Comparison of ENCODE assay signal across 1 fruit fly cellular context in the genomic region with DNA sequence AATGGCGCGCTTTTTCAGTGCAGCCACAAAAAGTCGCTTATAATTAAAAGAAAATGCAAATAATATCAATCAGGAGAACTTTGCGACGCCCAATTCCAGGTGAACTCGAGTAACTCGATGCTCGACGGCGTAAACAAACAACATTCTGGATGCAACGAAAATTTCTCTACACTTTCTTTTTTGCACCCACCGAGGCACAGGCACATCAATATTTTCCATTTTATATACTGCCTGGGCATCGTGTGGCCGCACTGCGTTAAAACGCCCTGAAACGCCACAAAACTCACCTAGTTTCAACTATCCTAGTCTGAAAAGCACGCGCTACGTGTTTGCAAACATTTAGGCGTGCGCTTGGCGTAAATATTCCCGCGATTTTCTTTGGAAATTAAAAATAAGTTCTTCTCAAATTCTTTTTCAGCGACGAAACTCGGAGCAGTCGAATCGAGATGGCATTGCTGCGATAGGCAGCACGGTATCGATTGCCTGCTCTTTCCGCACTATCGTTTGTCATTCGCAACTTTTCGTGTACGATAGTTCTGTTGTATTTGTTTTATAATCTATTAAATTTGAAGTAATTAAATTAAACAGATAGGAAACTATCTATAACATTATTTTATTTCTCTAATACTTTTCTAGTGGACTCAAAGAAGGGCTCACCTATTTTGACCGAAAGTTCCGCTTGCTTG.
A peak's percentile ranks its signal among the peaks of the same experiment; 100 is the strongest.
TF ChIP-seq lines count a peak whose summit lies in the region.

Gene Pcif1 (minus strand): TSS at position 456 of the 686 bp plus-strand sequence.

TF ChIP-seq in whole organism, embryonic, 481 proteins besides CTCF, POLR2A, EP300 and RAD21 (continued from another document and continues in another):
- TF ChIP-seq pan (optimal IDR thresholded peaks at IDR 0.05; lab: Kevin White, UChicago) (no peak), pan (GFP tag; optimal IDR thresholded peaks at IDR 0.05 in 1 of 2, IDR thresholded peaks at IDR 0.05 in 1 of 2) (no peak), nom (GFP tag; optimal IDR thresholded peaks at IDR 0.05; lab: Kevin White, UChicago) (peak; percentile 39), CG3847 (GFP tag; IDR thresholded peaks at IDR 0.05; lab: Robert Waterston, UW) (no peak), bbx (GFP tag; IDR thresholded peaks at IDR 0.05; lab: Robert Waterston, UW; ENCODE audit: partially characterized antibody) (peak; percentile 100), sima (GFP tag; optimal IDR thresholded peaks at IDR 0.05; lab: Kevin White, UChicago) (no peak), gsb (GFP tag; IDR thresholded peaks at IDR 0.05; lab: Robert Waterston, UW) (no peak), CG11093 (GFP tag; IDR thresholded peaks at IDR 0.05; lab: Robert Waterston, UW) (no peak), ac (GFP tag; optimal IDR thresholded peaks at IDR 0.05; lab: Kevin White, UChicago) (no peak), CG2120 (GFP tag; optimal IDR thresholded peaks at IDR 0.05; lab: Kevin White, UChicago) (peak; percentile 36), Poxn (GFP tag; IDR thresholded peaks at IDR 0.05; lab: Robert Waterston, UW) (no peak), unpg (GFP tag; optimal IDR thresholded peaks at IDR 0.05; lab: Kevin White, UChicago) (peak; percentile 28), inv (GFP tag; IDR thresholded peaks at IDR 0.05; lab: Robert Waterston, UW; ENCODE audit: partially characterized antibody) (peak; percentile 99), CG16863 (GFP tag; optimal IDR thresholded peaks at IDR 0.05; lab: Kevin White, UChicago) (no peak), Dad (GFP tag; optimal IDR thresholded peaks at IDR 0.05; lab: Kevin White, UChicago) (no peak), fd102C (GFP tag; optimal IDR thresholded peaks at IDR 0.05; lab: Kevin White, UChicago) (no peak), B-H2 (GFP tag; optimal IDR thresholded peaks at IDR 0.05; lab: Kevin White, UChicago) (peak; percentile 29), vfl (GFP tag; optimal IDR thresholded peaks at IDR 0.05; lab: Kevin White, UChicago) (no peak), CG9876 (GFP tag; optimal IDR thresholded peaks at IDR 0.05; lab: Kevin White, UChicago) (no peak), CG8765 (GFP tag; IDR thresholded peaks at IDR 0.05; lab: Robert Waterston, UW) (0 out of 2 replicates have a peak, but pooled peaks have one; percentile 9), CG6254 (GFP tag; optimal IDR thresholded peaks at IDR 0.05; lab: Kevin White, UChicago) (no peak), CG9797 (GFP tag; optimal IDR thresholded peaks at IDR 0.05; lab: Kevin White, UChicago) (peak; percentile 52), chn (GFP tag; optimal IDR thresholded peaks at IDR 0.05; lab: Kevin White, UChicago) (no peak), Gug (GFP tag; IDR thresholded peaks at IDR 0.05; lab: Robert Waterston, UW) (peak; percentile 63; the same call in 2 of the 4 replicates), sim (GFP tag; IDR thresholded peaks at IDR 0.05; lab: Robert Waterston, UW) (no peak), pho (GFP tag; optimal IDR thresholded peaks at IDR 0.05; lab: Kevin White, UChicago) (no peak), MESR4 (GFP tag; optimal IDR thresholded peaks at IDR 0.05; lab: Kevin White, UChicago) (peak; percentile 90), Pdp1 (GFP tag; optimal IDR thresholded peaks at IDR 0.05; lab: Kevin White, UChicago) (peak in 1 of 2 experiments; percentile 81), dimm (GFP tag; IDR thresholded peaks at IDR 0.05; lab: Robert Waterston, UW) (no peak), Neu2 (GFP tag; optimal IDR thresholded peaks at IDR 0.05; lab: Kevin White, UChicago; ENCODE audit: borderline replicate concordance) (no peak), GATAe (GFP tag; conservative IDR thresholded peaks at IDR 0.05; lab: Robert Waterston, UW) (no peak), cato (GFP tag; optimal IDR thresholded peaks at IDR 0.05; lab: Kevin White, UChicago; ENCODE audit: borderline replicate concordance) (no peak), CG6791 (GFP tag; IDR thresholded peaks at IDR 0.05; lab: Robert Waterston, UW; ENCODE audit: partially characterized antibody) (peak; percentile 100), Sox100B (GFP tag; optimal IDR thresholded peaks at IDR 0.05; lab: Kevin White, UChicago) (peak; percentile 3), CG3281 (GFP tag; optimal IDR thresholded peaks at IDR 0.05; lab: Kevin White, UChicago) (no peak), bcd (GFP tag; optimal IDR thresholded peaks at IDR 0.05; lab: Kevin White, UChicago) (no peak), CG4854 (GFP tag; optimal IDR thresholded peaks at IDR 0.05; lab: Kevin White, UChicago) (peak; percentile 22), sna (GFP tag; IDR thresholded peaks at IDR 0.05; lab: Robert Waterston, UW; ENCODE audit: partially characterized antibody) (peak; percentile 97), CG12299 (tag; optimal IDR thresholded peaks at IDR 0.05; lab: Kevin White, UChicago) (peak; percentile 4), ind (GFP tag; optimal IDR thresholded peaks at IDR 0.05; lab: Kevin White, UChicago) (no peak), CG2202 (tag; optimal IDR thresholded peaks at IDR 0.05; lab: Kevin White, UChicago) (no peak), CG4360 (GFP tag; IDR thresholded peaks at IDR 0.05; lab: Robert Waterston, UW) (no peak), CG4707 (GFP tag; optimal IDR thresholded peaks at IDR 0.05; lab: Kevin White, UChicago) (no peak), Nf-YB (GFP tag; optimal IDR thresholded peaks at IDR 0.05; lab: Kevin White, UChicago) (peak; percentile 1), CG13287 (GFP tag; IDR thresholded peaks at IDR 0.05; lab: Robert Waterston, UW; ENCODE audit: partially characterized antibody) (peak; percentile 99), btn (GFP tag; optimal IDR thresholded peaks at IDR 0.05; lab: Kevin White, UChicago) (no peak), Sin3A (optimal IDR thresholded peaks at IDR 0.05; lab: Kevin White, UChicago) (peak; percentile 46), ftz-f1 (GFP tag; optimal IDR thresholded peaks at IDR 0.05; lab: Kevin White, UChicago) (no peak), pb (GFP tag; optimal IDR thresholded peaks at IDR 0.05; lab: Kevin White, UChicago) (no peak), CG6272 (GFP tag; IDR thresholded peaks at IDR 0.05; lab: Robert Waterston, UW) (peak; percentile 62), fd64A (GFP tag; optimal IDR thresholded peaks at IDR 0.05; lab: Kevin White, UChicago) (no peak), Drgx (GFP tag; IDR thresholded peaks at IDR 0.05; lab: Robert Waterston, UW) (no peak), hbn (GFP tag; IDR thresholded peaks at IDR 0.05; lab: Robert Waterston, UW; ENCODE audit: partially characterized antibody) (peak; percentile 99), CG3995 (GFP tag; optimal IDR thresholded peaks at IDR 0.05; lab: Kevin White, UChicago) (peak; percentile 41), Fer3 (tag; optimal IDR thresholded peaks at IDR 0.05; lab: Kevin White, UChicago) (no peak), chm (GFP tag; IDR thresholded peaks at IDR 0.05; lab: Robert Waterston, UW) (peak; percentile 37; the same call in 1 of the 2 replicates), Opbp (GFP tag; IDR thresholded peaks at IDR 0.05; lab: Robert Waterston, UW; ENCODE audit: partially characterized antibody) (peak; percentile 99), en (GFP tag; optimal IDR thresholded peaks at IDR 0.05; lab: Kevin White, UChicago) (no peak), Scr (GFP tag; IDR thresholded peaks at IDR 0.05; lab: Robert Waterston, UW; ENCODE audit: partially characterized antibody) (peak; percentile 99), eyg (GFP tag; optimal IDR thresholded peaks at IDR 0.05; lab: Kevin White, UChicago) (no peak), wdn (GFP tag; IDR thresholded peaks at IDR 0.05; lab: Robert Waterston, UW) (no peak), CG14667 (GFP tag; IDR thresholded peaks at IDR 0.05; lab: Robert Waterston, UW) (no peak), PHDP (tag; optimal IDR thresholded peaks at IDR 0.05; lab: Kevin White, UChicago) (no peak), rib (GFP tag; IDR thresholded peaks at IDR 0.05; lab: Robert Waterston, UW) (peak; percentile 50; the same call in 1 of the 2 replicates), salm (tag; optimal IDR thresholded peaks at IDR 0.05; lab: Kevin White, UChicago) (no peak), CG16813 (GFP tag; IDR thresholded peaks at IDR 0.05; lab: Robert Waterston, UW; ENCODE audit: partially characterized antibody) (peak; percentile 99), HLH54F (GFP tag; optimal IDR thresholded peaks at IDR 0.05; lab: Kevin White, UChicago) (no peak), gt (GFP tag; IDR thresholded peaks at IDR 0.05; lab: Robert Waterston, UW) (no peak), CG10543 (GFP tag; optimal IDR thresholded peaks at IDR 0.05; lab: Kevin White, UChicago) (no peak), Deaf1 (tag; optimal IDR thresholded peaks at IDR 0.05; lab: Kevin White, UChicago) (no peak), CG9609 (GFP tag; optimal IDR thresholded peaks at IDR 0.05; lab: Kevin White, UChicago) (no peak), CG8290 (GFP tag; optimal IDR thresholded peaks at IDR 0.05; lab: Kevin White, UChicago) (no peak), CG8290 (tag; optimal IDR thresholded peaks at IDR 0.05; lab: Kevin White, UChicago) (peak in 1 of 2 experiments; percentile 48), cg (GFP tag; optimal IDR thresholded peaks at IDR 0.05; lab: Kevin White, UChicago) (peak; percentile 18), CG7963 (GFP tag; IDR thresholded peaks at IDR 0.05; lab: Robert Waterston, UW; ENCODE audit: partially characterized antibody) (peak; percentile 99), TFAM (GFP tag; optimal IDR thresholded peaks at IDR 0.05; lab: Kevin White, UChicago) (no peak), gfzf (GFP tag; optimal IDR thresholded peaks at IDR 0.05; lab: Kevin White, UChicago) (peak; percentile 23), tx (GFP tag; optimal IDR thresholded peaks at IDR 0.05; lab: Kevin White, UChicago) (no peak), CG12155 (GFP tag; optimal IDR thresholded peaks at IDR 0.05; lab: Kevin White, UChicago) (no peak), bigmax (GFP tag; optimal IDR thresholded peaks at IDR 0.05; lab: Kevin White, UChicago) (peak; percentile 19), cad (GFP tag; optimal IDR thresholded peaks at IDR 0.05; lab: Kevin White, UChicago) (no peak), Ptx1 (GFP tag; IDR thresholded peaks at IDR 0.05; lab: Robert Waterston, UW) (no peak), B-H1 (GFP tag; IDR thresholded peaks at IDR 0.05; lab: Robert Waterston, UW) (no peak), CG2199 (GFP tag; IDR thresholded peaks at IDR 0.05; lab: Robert Waterston, UW) (no peak), vvl (GFP tag; IDR thresholded peaks at IDR 0.05; lab: Robert Waterston, UW) (peak; percentile 20; the same call in 1 of the 2 replicates), dmrt99B (tag; optimal IDR thresholded peaks at IDR 0.05; lab: Kevin White, UChicago) (no peak), Mrtf (GFP tag; IDR thresholded peaks at IDR 0.05; lab: Robert Waterston, UW) (no peak), trh (GFP tag; optimal IDR thresholded peaks at IDR 0.05; lab: Kevin White, UChicago) (no peak), CG13296 (GFP tag; optimal IDR thresholded peaks at IDR 0.05; lab: Kevin White, UChicago) (peak; percentile 6), emc (GFP tag; optimal IDR thresholded peaks at IDR 0.05; lab: Kevin White, UChicago) (no peak), CG31388 (GFP tag; optimal IDR thresholded peaks at IDR 0.05; lab: Kevin White, UChicago) (no peak), aop (GFP tag; IDR thresholded peaks at IDR 0.05; lab: Robert Waterston, UW) (no peak), gce (GFP tag; IDR thresholded peaks at IDR 0.05; lab: Robert Waterston, UW) (no peak), chif (GFP tag; optimal IDR thresholded peaks at IDR 0.05; lab: Kevin White, UChicago) (no peak), H15 (GFP tag; IDR thresholded peaks at IDR 0.05; lab: Robert Waterston, UW) (no peak), Abd-B (GFP tag; optimal IDR thresholded peaks at IDR 0.05; lab: Kevin White, UChicago) (no peak), CG17186 (GFP tag; optimal IDR thresholded peaks at IDR 0.05; lab: Kevin White, UChicago) (peak; percentile 72), CG9215 (GFP tag; IDR thresholded peaks at IDR 0.05; lab: Robert Waterston, UW) (no peak), NFAT (GFP tag; IDR thresholded peaks at IDR 0.05; lab: Robert Waterston, UW) (peak; percentile 19; the same call in 1 of the 2 replicates), CG6683 (GFP tag; optimal IDR thresholded peaks at IDR 0.05; lab: Kevin White, UChicago) (no peak), repo (GFP tag; optimal IDR thresholded peaks at IDR 0.05; lab: Kevin White, UChicago) (no peak), CG12744 (GFP tag; optimal IDR thresholded peaks at IDR 0.05; lab: Kevin White, UChicago) (no peak), CHES-1-like (GFP tag; optimal IDR thresholded peaks at IDR 0.05; lab: Kevin White, UChicago) (no peak), CG10654 (GFP tag; optimal IDR thresholded peaks at IDR 0.05; lab: Kevin White, UChicago) (no peak), NK7.1 (GFP tag; optimal IDR thresholded peaks at IDR 0.05; lab: Kevin White, UChicago) (no peak), Hr78 (GFP tag; optimal IDR thresholded peaks at IDR 0.05; lab: Kevin White, UChicago) (no peak), CG33557 (GFP tag; optimal IDR thresholded peaks at IDR 0.05; lab: Kevin White, UChicago) (peak; percentile 47), trem (tag; optimal IDR thresholded peaks at IDR 0.05; lab: Kevin White, UChicago) (peak; percentile 67), sug (tag; optimal IDR thresholded peaks at IDR 0.05; lab: Kevin White, UChicago) (peak; percentile 37), HLHmδ (GFP tag; optimal IDR thresholded peaks at IDR 0.05; lab: Kevin White, UChicago) (peak; percentile 42), lab (GFP tag; optimal IDR thresholded peaks at IDR 0.05; lab: Kevin White, UChicago) (no peak), CG12219 (GFP tag; optimal IDR thresholded peaks at IDR 0.05; lab: Kevin White, UChicago) (peak; percentile 5), lov (optimal IDR thresholded peaks at IDR 0.05; lab: Kevin White, UChicago) (no peak), lov (GFP tag; IDR thresholded peaks at IDR 0.05; lab: Robert Waterston, UW) (no peak), CG16779 (GFP tag; IDR thresholded peaks at IDR 0.05; lab: Robert Waterston, UW) (no peak), CG2712 (tag; optimal IDR thresholded peaks at IDR 0.05; lab: Kevin White, UChicago) (peak; percentile 39), ems (GFP tag; optimal IDR thresholded peaks at IDR 0.05; lab: Kevin White, UChicago) (no peak), bab2 (GFP tag; optimal IDR thresholded peaks at IDR 0.05; lab: Kevin White, UChicago) (no peak), CG4617 (GFP tag; optimal IDR thresholded peaks at IDR 0.05; lab: Kevin White, UChicago; ENCODE audit: borderline replicate concordance) (peak; percentile 44), CG17568 (GFP tag; optimal IDR thresholded peaks at IDR 0.05; lab: Kevin White, UChicago) (peak; percentile 28), CG17802 (tag; optimal IDR thresholded peaks at IDR 0.05; lab: Kevin White, UChicago) (no peak), chinmo (GFP tag; IDR thresholded peaks at IDR 0.05; lab: Robert Waterston, UW; ENCODE audit: partially characterized antibody) (peak; percentile 100), mirr (GFP tag; optimal IDR thresholded peaks at IDR 0.05; lab: Kevin White, UChicago) (peak; percentile 33), CG4730 (GFP tag; IDR thresholded peaks at IDR 0.05; lab: Robert Waterston, UW) (no peak)
